Fruit fly (Drosophila melanogaster) whole organism, adult: Measurements from ENCODE around the gene Antp.

Experiments
- Clk ChIP-seq: fragments of 200-800 bp; sonication (Bioruptor generic); optimal IDR thresholded peaks from 2 replicates; lab custom pipeline; 2017; ENCODE audit warnings: missing biosample characterization, missing genetic modification characterization
- bab1 ChIP-seq: fragments of 200-800 bp; sonication (Bioruptor generic); optimal IDR thresholded peaks from 3 replicates; lab custom pipeline; 2019; ENCODE audit warnings: missing biosample characterization, mild to moderate bottlenecking, missing genetic modification characterization, moderate library complexity

dm6 chr3R:6924235-6924634 is 74.8 kb downstream of the Antp start:
- TF ChIP-seq bab1 (GFP tag; lab: Kevin White, UChicago) (no peak), Clk (GFP tag; lab: Kevin White, UChicago) (no peak)
